Worm (Caenorhabditis elegans) whole organism, L1 larva: ENCODE data around the gene F21E9.2.

ENCODE experiments used
- C16A3.4 ChIP-seq: fragments of 150-350 bp; optimal IDR thresholded peaks from 2 replicates; lab custom pipeline; 2014; ENCODE audit warnings: missing biosample characterization, missing genetic modification characterization
- F16B12.6 ChIP-seq: fragments of 150-350 bp; optimal IDR thresholded peaks from 2 replicates; lab custom pipeline; 2014; ENCODE audit warnings: missing biosample characterization, missing genetic modification characterization
- aha-1 ChIP-seq: fragments of 150-350 bp; optimal IDR thresholded peaks from 2 replicates; lab custom pipeline; 2014; ENCODE audit warnings: missing biosample characterization, missing genetic modification characterization
- aly-2 ChIP-seq: fragments of 150-350 bp; optimal IDR thresholded peaks from 2 replicates; lab custom pipeline; 2014; ENCODE audit warnings: missing biosample characterization, missing genetic modification characterization
- blmp-1 ChIP-seq: fragments of 150-350 bp; optimal IDR thresholded peaks from 2 replicates; lab custom pipeline; 2014; ENCODE audit warnings: missing biosample characterization, missing genetic modification characterization
- dsc-1 ChIP-seq: sonication (generic microtip); optimal IDR thresholded peaks from 2 replicates; lab custom pipeline; 2016; ENCODE audit warnings: mild to moderate bottlenecking, missing genetic modification characterization, missing compliant biosample characterization
- egl-27 ChIP-seq, 2 experiments: fragments of 150-350 bp in 1 of 2; sonication (generic microtip); optimal IDR thresholded peaks; 3 replicates each; lab custom pipeline; 2017 to 2018; ENCODE audit warnings: missing biosample characterization in 2 of 2, missing genetic modification characterization in 2 of 2, missing genetic modification reagents in 2 of 2
- fkh-10 ChIP-seq: sonication (generic microtip); optimal IDR thresholded peaks from 2 replicates; lab custom pipeline; 2017; ENCODE audit warnings: missing biosample characterization, missing genetic modification reagents, missing genetic modification characterization
- fkh-8 ChIP-seq: sonication (generic microtip); optimal IDR thresholded peaks from 2 replicates; lab custom pipeline; 2016; ENCODE audit warnings: mild to moderate bottlenecking, missing genetic modification characterization, missing compliant biosample characterization
- hlh-4 ChIP-seq: sonication (generic microtip); optimal IDR thresholded peaks from 2 replicates; lab custom pipeline; 2016; ENCODE audit warnings: mild to moderate bottlenecking, missing genetic modification characterization, missing compliant biosample characterization
- hpl-2 ChIP-seq: fragments of 150-350 bp; optimal IDR thresholded peaks from 2 replicates; lab custom pipeline; 2014; ENCODE audit warnings: missing biosample characterization, missing genetic modification reagents, missing genetic modification characterization
- irx-1 ChIP-seq: sonication (generic microtip); optimal IDR thresholded peaks from 2 replicates; lab custom pipeline; 2016; ENCODE audit warnings: missing genetic modification characterization, missing compliant biosample characterization
- isw-1 ChIP-seq: fragments of 200-800 bp; sonication (Bioruptor generic); IDR thresholded peaks from 2 replicates; pipeline ENCODE4 v1.3.6; 2022; ENCODE audit warnings: missing genetic modification characterization, missing compliant biosample characterization
- lin-14 ChIP-seq: fragments of 200-800 bp; sonication (Bioruptor generic); optimal IDR thresholded peaks from 2 replicates; lab custom pipeline; 2018; ENCODE audit warnings: mild to moderate bottlenecking, missing genetic modification characterization, moderate library complexity, missing compliant biosample characterization
- lin-15B ChIP-seq: fragments of 150-350 bp; sonication (generic microtip); optimal IDR thresholded peaks from 3 replicates; lab custom pipeline; 2014; ENCODE audit warnings: missing biosample characterization, missing genetic modification characterization
- lin-35 ChIP-seq, 2 experiments: fragments of 150-350 bp; optimal IDR thresholded peaks; 2 replicates each; lab custom pipeline; 2014; ENCODE audit warnings: missing biosample characterization in 2 of 2, missing genetic modification characterization in 2 of 2, missing genetic modification reagents in 2 of 2
- lsy-2 ChIP-seq, 2 experiments: fragments of 150-350 bp; optimal IDR thresholded peaks; 2 replicates each; lab custom pipeline; 2014; ENCODE audit warnings: missing biosample characterization in 2 of 2, missing genetic modification characterization in 2 of 2
- mab-9 ChIP-seq: fragments of 200-800 bp; sonication (Bioruptor generic); IDR thresholded peaks from 2 replicates; pipeline ENCODE4 v1.3.6; 2022; ENCODE audit warnings: missing genetic modification reagents, missing genetic modification characterization, missing compliant biosample characterization
- mdl-1 ChIP-seq, 2 experiments: fragments of 150-350 bp; optimal IDR thresholded peaks; 2 replicates each; lab custom pipeline; 2014 to 2017; ENCODE audit warnings: missing biosample characterization in 2 of 2, missing genetic modification characterization in 2 of 2, inconsistent platforms in 1 of 2
- nhr-12 ChIP-seq: sonication (generic microtip); optimal IDR thresholded peaks from 2 replicates; lab custom pipeline; 2017; ENCODE audit warnings: missing biosample characterization, missing genetic modification characterization
- nhr-71 ChIP-seq: sonication (generic microtip); optimal IDR thresholded peaks from 2 replicates; lab custom pipeline; 2016; ENCODE audit warnings: mild to moderate bottlenecking, missing genetic modification characterization, moderate library complexity, missing compliant biosample characterization
- nhr-76 ChIP-seq: sonication (generic microtip); optimal IDR thresholded peaks from 2 replicates; lab custom pipeline; 2017; ENCODE audit warnings: missing biosample characterization, missing genetic modification characterization
- nhr-77 ChIP-seq: fragments of 150-350 bp; optimal IDR thresholded peaks from 2 replicates; lab custom pipeline; 2014; ENCODE audit warnings: missing biosample characterization, missing genetic modification characterization
- nhr-84 ChIP-seq: sonication (generic microtip); optimal IDR thresholded peaks from 2 replicates; lab custom pipeline; 2017; ENCODE audit warnings: missing biosample characterization, missing genetic modification characterization
- nhr-85 ChIP-seq: sonication (generic microtip); peaks from one replicate; lab custom pipeline; 2016; ENCODE audit warnings: missing genetic modification characterization, inconsistent platforms, missing compliant biosample characterization
- pag-3 ChIP-seq: sonication (generic microtip); optimal IDR thresholded peaks from 2 replicates; lab custom pipeline; 2017; ENCODE audit warnings: missing genetic modification characterization, mild to moderate bottlenecking, missing compliant biosample characterization, antibody characterized with exemption, borderline replicate concordance; ENCODE audit not compliant: insufficient read depth
- pax-3 ChIP-seq: fragments of 200-800 bp; sonication (Bioruptor generic); optimal IDR thresholded peaks from 2 replicates; lab custom pipeline; 2018; ENCODE audit warnings: mild to moderate bottlenecking, missing genetic modification characterization, moderate library complexity, missing compliant biosample characterization
- rnt-1 ChIP-seq: sonication (generic microtip); optimal IDR thresholded peaks from 2 replicates; lab custom pipeline; 2016; ENCODE audit warnings: mild to moderate bottlenecking, missing genetic modification characterization, moderate library complexity, missing compliant biosample characterization
- skn-1 ChIP-seq: fragments of 150-350 bp; optimal IDR thresholded peaks from 2 replicates; lab custom pipeline; 2014; ENCODE audit warnings: missing biosample characterization, missing genetic modification characterization
- snu-23 ChIP-seq: sonication (generic microtip); optimal IDR thresholded peaks from 2 replicates; lab custom pipeline; 2016; ENCODE audit warnings: missing genetic modification characterization, missing compliant biosample characterization
- sup-37 ChIP-seq: fragments of 200-800 bp; sonication (Bioruptor generic); optimal IDR thresholded peaks from 2 replicates; lab custom pipeline; 2018; ENCODE audit warnings: mild to moderate bottlenecking, missing genetic modification characterization, missing compliant biosample characterization
- unc-30 ChIP-seq: sonication (generic microtip); optimal IDR thresholded peaks from 2 replicates; lab custom pipeline; 2017; ENCODE audit warnings: missing biosample characterization, missing genetic modification characterization
- unc-62 ChIP-seq: fragments of 150-350 bp; optimal IDR thresholded peaks from 2 replicates; lab custom pipeline; 2014; ENCODE audit warnings: missing biosample characterization, missing genetic modification reagents, missing genetic modification characterization
- xbp-1 ChIP-seq: sonication (generic microtip); optimal IDR thresholded peaks from 2 replicates; lab custom pipeline; 2016; ENCODE audit warnings: missing genetic modification characterization, missing compliant biosample characterization
- zag-1 ChIP-seq: fragments of 150-350 bp; optimal IDR thresholded peaks from 2 replicates; lab custom pipeline; 2014; ENCODE audit warnings: missing biosample characterization, missing genetic modification characterization
- zip-4 ChIP-seq: fragments of 200-800 bp; sonication (Bioruptor generic); optimal IDR thresholded peaks from 2 replicates; lab custom pipeline; 2018; ENCODE audit warnings: mild to moderate bottlenecking, missing genetic modification characterization, moderate library complexity, missing compliant biosample characterization

F21E9.2 gene

DNA sequence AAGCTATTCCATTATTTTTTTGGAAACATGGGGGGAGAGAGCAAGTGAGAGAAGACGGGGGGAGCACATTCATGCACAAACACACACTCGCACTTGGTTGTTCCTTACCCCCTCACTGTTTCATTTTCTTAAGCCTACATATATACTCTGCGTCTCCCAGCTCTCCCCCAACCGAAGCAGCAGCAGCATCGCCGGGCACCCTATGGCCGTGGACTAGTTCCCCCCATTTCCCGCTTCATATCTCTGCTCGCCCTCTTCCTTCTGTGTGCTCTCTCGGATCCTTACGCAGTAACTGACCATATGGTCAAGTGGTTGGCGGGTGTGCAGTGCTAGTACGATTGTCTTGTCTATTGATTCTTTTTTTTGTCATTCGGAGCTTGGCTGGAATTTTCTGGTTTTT is 27.5 kb downstream of the F21E9.2 start (continued):
- TF ChIP-seq dsc-1 (tag; lab: Kevin White, UChicago) (peak; percentile 71), irx-1 (tag; lab: Kevin White, UChicago) (peak; percentile 47), hlh-4 (tag; lab: Kevin White, UChicago) (no peak), nhr-71 (tag; lab: Kevin White, UChicago) (peak; percentile 84), sup-37 (peak; percentile 19), skn-1 (tag; lab: Kevin White, UChicago) (peak; percentile 92)

DNA sequence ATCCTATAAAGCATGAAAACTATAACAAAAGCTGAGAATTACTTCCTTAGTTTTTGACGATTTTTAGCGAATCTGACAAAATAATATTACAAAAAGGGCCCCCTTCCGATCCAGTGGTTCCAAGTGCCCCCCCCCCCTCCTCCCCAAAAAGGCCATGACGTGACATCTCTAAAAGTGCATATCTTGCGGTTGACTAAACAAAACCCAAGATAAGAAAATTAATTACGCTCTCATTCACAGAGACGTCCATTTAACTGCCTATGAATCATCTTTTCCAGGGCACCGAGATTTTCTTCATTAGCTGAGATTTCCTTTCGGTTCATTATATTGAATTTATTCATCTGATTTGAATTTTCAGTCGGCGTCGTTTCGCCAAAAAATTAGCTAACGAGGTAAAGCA is 29.9 kb downstream of the F21E9.2 start, which contains the start of gene inso-1:
Gene inso-1 (plus strand): TSS at position 301 of the 400 bp plus-strand sequence.
- TF ChIP-seq xbp-1, result no peak
- no peak for TF ChIP-seq nhr-76 (tag; lab: Kevin White, UChicago)
- no peak for TF ChIP-seq lsy-2 (tag; optimal IDR thresholded peaks at IDR 0.05; lab: Kevin White, UChicago)
- TF ChIP-seq nhr-85 (tag; lab: Kevin White, UChicago), result no peak
- TF ChIP-seq aha-1 (tag; lab: Kevin White, UChicago), result no peak
- TF ChIP-seq egl-27 (tag; optimal IDR thresholded peaks at IDR 0.05; lab: Kevin White, UChicago), result no peak
- no peak for TF ChIP-seq C16A3.4
- TF ChIP-seq fkh-8 (tag; lab: Kevin White, UChicago), result peak; percentile 16
- no peak for TF ChIP-seq zag-1 (tag; lab: Kevin White, UChicago)
- TF ChIP-seq lin-14 (GFP tag; lab: Kevin White, UChicago), result peak; percentile 18
- no peak for TF ChIP-seq zip-4 (GFP tag; lab: Kevin White, UChicago)
- TF ChIP-seq blmp-1 (tag; lab: Kevin White, UChicago), result no peak
- no peak for TF ChIP-seq unc-30 (tag; lab: Kevin White, UChicago)
- TF ChIP-seq lin-15B, result no peak

DNA sequence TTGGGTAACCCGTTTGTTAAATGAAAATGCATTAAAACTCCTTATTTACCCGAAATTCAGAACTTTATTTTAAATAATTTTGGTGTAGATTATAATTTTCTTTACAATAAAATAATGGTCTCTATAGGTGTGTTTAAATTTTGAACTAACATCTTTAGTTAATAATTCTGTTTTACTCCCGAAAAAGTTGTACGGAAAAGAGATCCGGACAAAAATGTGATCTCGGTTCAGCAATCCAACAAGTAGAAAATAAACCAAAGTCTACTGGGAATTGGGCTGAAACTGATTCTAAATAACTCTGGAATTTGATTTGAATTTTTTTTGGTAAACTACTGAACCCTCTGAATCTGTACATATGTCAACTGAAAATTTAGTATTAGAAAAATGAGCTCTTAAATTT is 34.0 kb downstream of the F21E9.2 start:
- no peak for TF ChIP-seq mab-9
- TF ChIP-seq pag-3 (tag; lab: Kevin White, UChicago), result no peak
- no peak for TF ChIP-seq isw-1 (GFP tag; lab: Robert Waterston, UW)
- TF ChIP-seq unc-62 (GFP tag; lab: Kevin White, UChicago), result no peak
- TF ChIP-seq pax-3, result no peak
- TF ChIP-seq sup-37, result no peak
- no peak for TF ChIP-seq egl-27 (tag; optimal IDR thresholded peaks at IDR 0.05; lab: Kevin White, UChicago)
- no peak for TF ChIP-seq snu-23 (GFP tag; lab: Kevin White, UChicago)

DNA sequence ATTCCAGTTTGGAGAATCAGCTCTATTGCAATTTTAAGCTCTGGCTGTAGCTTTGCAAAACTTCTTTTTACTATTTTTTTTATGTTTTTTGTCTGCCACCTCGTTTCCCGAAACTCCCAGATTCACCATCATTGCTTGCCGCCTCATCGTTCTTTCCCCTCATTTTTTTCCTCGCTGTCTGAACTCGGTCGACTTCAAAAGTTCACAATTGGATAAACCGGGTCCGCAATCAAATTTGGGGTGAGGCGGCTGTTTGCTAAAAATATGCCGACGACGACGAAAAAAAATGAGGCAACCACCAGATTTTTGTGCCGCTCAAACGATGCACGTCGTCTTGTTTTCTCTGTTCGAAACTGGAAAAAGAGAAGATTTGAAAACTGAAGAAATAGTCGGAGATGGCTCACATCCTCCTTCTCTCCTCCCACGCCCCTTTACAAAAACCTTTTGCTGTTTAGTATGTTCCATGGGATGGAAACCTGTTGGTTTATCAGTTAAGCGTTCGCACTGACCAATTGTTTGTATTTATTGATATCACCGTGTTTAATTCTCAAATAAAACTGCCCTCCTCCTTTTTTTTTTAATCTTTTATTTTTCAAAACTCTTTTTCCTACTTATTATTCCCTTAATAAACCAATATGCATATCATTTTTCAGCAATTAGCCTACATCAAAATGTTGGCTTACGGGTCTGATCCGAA is 35.0 kb downstream of the F21E9.2 start, which contains the start of gene dop-4:
Gene dop-4 (plus strand): TSS at position 647 of the 697 bp plus-strand sequence.
- TF ChIP-seq F16B12.6 (no peak), nhr-77 (tag; lab: Kevin White, UChicago) (no peak), nhr-84 (tag; lab: Kevin White, UChicago) (no peak), unc-62 (GFP tag; lab: Kevin White, UChicago) (no peak), mdl-1 (tag; optimal IDR thresholded peaks at IDR 0.05; lab: Kevin White, UChicago) (no peak), fkh-10 (GFP tag; lab: Kevin White, UChicago) (peak; percentile 4), aly-2 (tag; lab: Kevin White, UChicago) (no peak), hpl-2 (GFP tag; lab: Kevin White, UChicago) (no peak), dsc-1 (tag; lab: Kevin White, UChicago) (no peak), rnt-1 (tag; lab: Kevin White, UChicago) (no peak), lin-14 (GFP tag; lab: Kevin White, UChicago) (peak; percentile 51), pag-3 (tag; lab: Kevin White, UChicago) (no peak), nhr-12 (tag; lab: Kevin White, UChicago) (no peak), lin-35 (GFP tag; optimal IDR thresholded peaks at IDR 0.05; lab: Kevin White, UChicago) (no peak), nhr-85 (tag; lab: Kevin White, UChicago) (no peak), zip-4 (GFP tag; lab: Kevin White, UChicago) (no peak)
